Fruit fly (Drosophila melanogaster) whole organism, prepupa: ENCODE data around the gene CG10195.

Source experiments
- Blimp-1 ChIP-seq: fragments of 200-800 bp; sonication (Bioruptor generic); optimal IDR thresholded peaks from 3 replicates; lab custom pipeline; 2017; ENCODE audit warnings: missing biosample characterization, missing genetic modification characterization, mild to moderate bottlenecking, moderate library complexity, missing genetic modification reagents
- CG10631 ChIP-seq: fragments of 200-800 bp; sonication (Bioruptor generic); optimal IDR thresholded peaks from 2 replicates; lab custom pipeline; 2016; ENCODE audit warnings: missing biosample characterization, missing genetic modification characterization
- CG10669 ChIP-seq: fragments of 200-800 bp; sonication (Bioruptor generic); optimal IDR thresholded peaks from 3 replicates; lab custom pipeline; 2018; ENCODE audit warnings: missing biosample characterization, mild to moderate bottlenecking, missing genetic modification characterization, moderate library complexity
- CG11762 ChIP-seq: fragments of 200-800 bp; sonication (Bioruptor generic); optimal IDR thresholded peaks from 3 replicates; lab custom pipeline; 2016; ENCODE audit warnings: missing biosample characterization, missing genetic modification characterization; ENCODE audit not compliant: insufficient read depth
- CG11902 ChIP-seq: fragments of 200-800 bp; sonication (Bioruptor generic); optimal IDR thresholded peaks from 3 replicates; lab custom pipeline; 2016; ENCODE audit warnings: missing biosample characterization, missing genetic modification characterization
- CG1621 ChIP-seq: fragments of 200-800 bp; sonication (Bioruptor generic); optimal IDR thresholded peaks from 3 replicates; lab custom pipeline; 2018; ENCODE audit warnings: missing biosample characterization, mild to moderate bottlenecking, missing genetic modification characterization
- CG3032 ChIP-seq: fragments of 200-800 bp; optimal IDR thresholded peaks from 2 replicates; lab custom pipeline; 2019; ENCODE audit warnings: missing biosample characterization, mild to moderate bottlenecking, missing genetic modification characterization, moderate library complexity
- CG31627 ChIP-seq: fragments of 200-800 bp; sonication (Bioruptor generic); optimal IDR thresholded peaks from 3 replicates; lab custom pipeline; 2016; ENCODE audit warnings: missing biosample characterization, missing genetic modification characterization
- CG32006 ChIP-seq: fragments of 200-800 bp; sonication (Bioruptor generic); optimal IDR thresholded peaks from 3 replicates; lab custom pipeline; 2017; ENCODE audit warnings: missing biosample characterization, mild to moderate bottlenecking, missing genetic modification characterization
- CG34406 ChIP-seq: fragments of 200-800 bp; sonication (Bioruptor generic); optimal IDR thresholded peaks from 3 replicates; lab custom pipeline; 2016; ENCODE audit warnings: missing biosample characterization, missing genetic modification characterization
- CG3919 ChIP-seq: fragments of 200-800 bp; sonication (Bioruptor generic); optimal IDR thresholded peaks from 3 replicates; lab custom pipeline; 2016; ENCODE audit warnings: missing biosample characterization, missing genetic modification characterization
- CG4318 ChIP-seq: fragments of 200-800 bp; sonication (Bioruptor generic); optimal IDR thresholded peaks from 3 replicates; lab custom pipeline; 2017; ENCODE audit warnings: missing biosample characterization, mild to moderate bottlenecking, missing genetic modification characterization
- CG6163 ChIP-seq: fragments of 200-800 bp; sonication (Bioruptor generic); IDR thresholded peaks from 3 replicates; pipeline ENCODE4 v1.3.6; 2022; ENCODE audit warnings: missing biosample characterization, missing genetic modification characterization
- CG6276 ChIP-seq: fragments of 200-800 bp; sonication (Bioruptor generic); optimal IDR thresholded peaks from 2 replicates; lab custom pipeline; 2017; ENCODE audit warnings: missing biosample characterization, mild to moderate bottlenecking, missing genetic modification characterization
- CG6808 ChIP-seq: fragments of 200-800 bp; sonication (Bioruptor generic); optimal IDR thresholded peaks from 3 replicates; lab custom pipeline; 2017; ENCODE audit warnings: missing biosample characterization, missing genetic modification characterization, mild to moderate bottlenecking, moderate library complexity, missing genetic modification reagents
- CG6854 ChIP-seq: fragments of 200-800 bp; sonication (Bioruptor generic); optimal IDR thresholded peaks from 2 replicates; lab custom pipeline; 2017; ENCODE audit warnings: missing biosample characterization, mild to moderate bottlenecking, missing genetic modification characterization
- CG7368 ChIP-seq: fragments of 200-800 bp; sonication (Bioruptor generic); optimal IDR thresholded peaks from 3 replicates; lab custom pipeline; 2016; ENCODE audit warnings: missing biosample characterization, missing genetic modification characterization
- CG8119 ChIP-seq: fragments of 200-800 bp; sonication (Bioruptor generic); IDR thresholded peaks from 3 replicates; pipeline ENCODE4 v1.3.6; 2022; ENCODE audit warnings: missing biosample characterization, missing genetic modification characterization
- CG8319 ChIP-seq: fragments of 200-800 bp; sonication (Bioruptor generic); optimal IDR thresholded peaks from 3 replicates; lab custom pipeline; 2016; ENCODE audit warnings: missing biosample characterization, missing genetic modification characterization
- CG8632 ChIP-seq: fragments of 200-800 bp; sonication (Bioruptor generic); optimal IDR thresholded peaks from 3 replicates; lab custom pipeline; 2016; ENCODE audit warnings: missing biosample characterization, missing genetic modification characterization
- CG9139 ChIP-seq: fragments of 200-800 bp; sonication (Bioruptor generic); optimal IDR thresholded peaks from 3 replicates; lab custom pipeline; 2017; ENCODE audit warnings: missing biosample characterization, mild to moderate bottlenecking, missing genetic modification characterization
- Eip78C ChIP-seq: fragments of 200-800 bp; sonication (Bioruptor generic); peaks from one replicate; lab custom pipeline; 2016; ENCODE audit warnings: missing biosample characterization, missing genetic modification characterization
- Eip93F ChIP-seq: fragments of 200-800 bp; sonication (Bioruptor generic); optimal IDR thresholded peaks from 2 replicates; lab custom pipeline; 2016; ENCODE audit warnings: missing biosample characterization, mild to moderate bottlenecking, missing genetic modification characterization
- Gug ChIP-seq: fragments of 200-800 bp; sonication (Bioruptor generic); IDR thresholded peaks from 2 replicates; pipeline ENCODE4 v1.3.6; 2022; ENCODE audit warnings: missing biosample characterization, missing genetic modification characterization
- Hr39 ChIP-seq: fragments of 200-800 bp; sonication (Bioruptor generic); optimal IDR thresholded peaks from 2 replicates; lab custom pipeline; 2016; ENCODE audit warnings: missing biosample characterization, missing genetic modification characterization
- Hr4 ChIP-seq: fragments of 200-800 bp; sonication (Bioruptor generic); optimal IDR thresholded peaks from 3 replicates; lab custom pipeline; 2016; ENCODE audit warnings: missing biosample characterization, missing genetic modification characterization
- Lpt ChIP-seq: fragments of 200-800 bp; sonication (Bioruptor generic); optimal IDR thresholded peaks from 3 replicates; lab custom pipeline; 2016; ENCODE audit warnings: missing biosample characterization, missing genetic modification characterization
- Met ChIP-seq: fragments of 200-800 bp; sonication (Bioruptor generic); optimal IDR thresholded peaks from 3 replicates; lab custom pipeline; 2016; ENCODE audit warnings: missing biosample characterization, missing genetic modification characterization
- OdsH ChIP-seq: fragments of 200-800 bp; sonication (Bioruptor generic); optimal IDR thresholded peaks from 3 replicates; lab custom pipeline; 2016; ENCODE audit warnings: missing biosample characterization, missing genetic modification characterization
- Smox ChIP-seq: fragments of 200-800 bp; sonication (Bioruptor generic); optimal IDR thresholded peaks from 3 replicates; lab custom pipeline; 2016; ENCODE audit warnings: missing biosample characterization, missing genetic modification characterization
- Sox102F ChIP-seq: fragments of 200-800 bp; sonication (Bioruptor generic); optimal IDR thresholded peaks from 2 replicates; lab custom pipeline; 2016; ENCODE audit warnings: missing biosample characterization, mild to moderate bottlenecking, missing genetic modification characterization
- Sox14 ChIP-seq: fragments of 200-800 bp; sonication (Bioruptor generic); optimal IDR thresholded peaks from 3 replicates; lab custom pipeline; 2016; ENCODE audit warnings: missing biosample characterization, missing genetic modification characterization
- Sox15 ChIP-seq: fragments of 200-800 bp; sonication (Bioruptor generic); optimal IDR thresholded peaks from 3 replicates; lab custom pipeline; 2016; ENCODE audit warnings: missing biosample characterization, missing genetic modification characterization
- achi ChIP-seq: fragments of 200-800 bp; sonication (Bioruptor generic); optimal IDR thresholded peaks from 3 replicates; lab custom pipeline; 2016; ENCODE audit warnings: missing biosample characterization, missing genetic modification characterization
- acj6 ChIP-seq: fragments of 200-800 bp; sonication (Bioruptor generic); optimal IDR thresholded peaks from 3 replicates; lab custom pipeline; 2016; ENCODE audit warnings: missing biosample characterization, missing genetic modification characterization
- cyc ChIP-seq: fragments of 200-800 bp; sonication (Bioruptor generic); optimal IDR thresholded peaks from 3 replicates; lab custom pipeline; 2016; ENCODE audit warnings: missing biosample characterization, missing genetic modification characterization
- dsx ChIP-seq: fragments of 200-800 bp; optimal IDR thresholded peaks from 3 replicates; lab custom pipeline; 2019; ENCODE audit warnings: missing biosample characterization, mild to moderate bottlenecking, missing genetic modification characterization, moderate library complexity; ENCODE audit not compliant: poor library complexity, severe bottlenecking
- eg ChIP-seq: fragments of 200-800 bp; sonication (Bioruptor generic); IDR thresholded peaks from 3 replicates; pipeline ENCODE4 v1.3.6; 2022; ENCODE audit warnings: missing biosample characterization, missing genetic modification characterization
- esn ChIP-seq: fragments of 200-800 bp; sonication (Bioruptor generic); optimal IDR thresholded peaks from 2 replicates; lab custom pipeline; 2016; ENCODE audit warnings: missing biosample characterization, mild to moderate bottlenecking, missing genetic modification characterization, moderate library complexity
- fd59A ChIP-seq: fragments of 200-800 bp; sonication (Bioruptor generic); optimal IDR thresholded peaks from 2 replicates; lab custom pipeline; 2017; ENCODE audit warnings: missing biosample characterization, mild to moderate bottlenecking, missing genetic modification characterization, missing genetic modification reagents
- fd85E ChIP-seq: fragments of 200-800 bp; sonication (Bioruptor generic); optimal IDR thresholded peaks from 3 replicates; lab custom pipeline; 2016; ENCODE audit warnings: missing biosample characterization, missing genetic modification characterization
- fkh ChIP-seq: fragments of 200-800 bp; sonication (Bioruptor generic); optimal IDR thresholded peaks from 3 replicates; lab custom pipeline; 2017; ENCODE audit warnings: missing biosample characterization, mild to moderate bottlenecking, missing genetic modification characterization, moderate library complexity
- lz ChIP-seq: fragments of 200-800 bp; sonication (Bioruptor generic); optimal IDR thresholded peaks from 3 replicates; lab custom pipeline; 2016; ENCODE audit warnings: missing biosample characterization, missing genetic modification characterization
- net ChIP-seq: fragments of 200-800 bp; sonication (Bioruptor generic); optimal IDR thresholded peaks from 3 replicates; lab custom pipeline; 2016; ENCODE audit warnings: missing biosample characterization, missing genetic modification characterization
- pdm3 ChIP-seq: fragments of 200-800 bp; sonication (Bioruptor generic); optimal IDR thresholded peaks from 3 replicates; lab custom pipeline; 2016; ENCODE audit warnings: missing biosample characterization, missing genetic modification characterization
- spab ChIP-seq: fragments of 200-800 bp; sonication (Bioruptor generic); optimal IDR thresholded peaks from 2 replicates; lab custom pipeline; 2017; ENCODE audit warnings: missing biosample characterization, mild to moderate bottlenecking, missing genetic modification characterization, missing genetic modification reagents
- ss ChIP-seq, 2 experiments: fragments of 200-800 bp; sonication (Bioruptor generic); optimal IDR thresholded peaks; 2 replicates in 1 of 2; 3 replicates in 1 of 2; lab custom pipeline; 2017 to 2018; ENCODE audit warnings: mild to moderate bottlenecking in 2 of 2, missing biosample characterization in 2 of 2, missing genetic modification characterization in 2 of 2, moderate library complexity in 1 of 2
- svp ChIP-seq: fragments of 200-800 bp; sonication (Bioruptor generic); peaks from one replicate; lab custom pipeline; 2016; ENCODE audit warnings: missing biosample characterization, missing genetic modification characterization

CG10195 gene

DNA sequence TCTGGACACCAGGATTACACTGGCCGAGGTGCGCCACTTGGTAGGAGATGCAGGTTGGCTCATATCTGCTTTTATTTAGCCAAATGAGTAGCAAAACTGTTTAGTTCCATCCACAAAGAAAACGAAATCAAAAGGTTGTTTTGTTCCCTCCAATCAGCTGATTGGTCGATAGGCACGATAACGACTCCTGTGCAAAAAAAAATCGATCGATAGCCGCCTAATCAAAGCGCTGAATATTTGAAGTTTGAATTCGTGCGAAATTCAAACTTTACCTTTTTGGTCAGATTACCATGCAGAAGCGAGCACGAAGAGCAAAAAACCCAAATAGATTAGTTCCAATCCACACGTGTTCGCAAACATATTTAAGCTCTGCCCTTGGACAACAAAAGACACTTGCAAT is at the start of gene CG10195, which contains the start of gene CG13084:
Gene CG10195, minus strand, starts transcription at position 167 of the 400 bp plus-strand sequence.
Gene CG13084, plus strand, starts transcription at position 392 of the 400 bp plus-strand sequence.
- TF ChIP-seq CG34406 (GFP tag; lab: Kevin White, UChicago) (no peak), Eip78C (GFP tag; lab: Kevin White, UChicago) (no peak), Sox15 (GFP tag; lab: Kevin White, UChicago) (no peak), spab (GFP tag; lab: Kevin White, UChicago) (no peak), achi (GFP tag; lab: Kevin White, UChicago) (no peak), Lpt (no peak), Hr39 (GFP tag; lab: Kevin White, UChicago) (no peak), Met (GFP tag; lab: Kevin White, UChicago) (no peak), CG11762 (GFP tag; lab: Kevin White, UChicago) (no peak), CG6276 (no peak), fd85E (GFP tag; lab: Kevin White, UChicago) (no peak), Eip93F (GFP tag; lab: Kevin White, UChicago) (no peak), acj6 (no peak)

DNA sequence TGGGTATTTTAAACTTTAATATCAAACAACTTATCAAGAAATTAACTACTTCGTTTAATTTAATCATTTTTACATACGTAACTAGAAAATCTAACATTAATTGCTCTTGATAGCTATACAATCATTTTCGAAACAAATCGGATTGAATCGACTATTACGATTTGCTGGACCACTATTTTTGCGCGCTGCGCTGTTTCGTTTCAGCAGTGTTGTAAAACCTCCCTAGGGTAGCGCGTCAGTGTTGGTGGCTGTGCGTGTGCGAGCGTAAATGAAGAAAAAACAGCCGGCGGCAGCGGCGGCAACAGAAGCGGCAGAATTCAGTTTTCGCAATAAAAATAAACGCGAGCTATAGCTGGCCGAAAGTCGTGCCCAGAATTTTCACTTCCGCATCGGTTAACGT is 48.7 kb upstream of the CG10195 start, which contains the start of gene CG33116:
Gene CG33116, plus strand, starts transcription at position 233 of the 400 bp plus-strand sequence.
- peak; percentile 51 for TF ChIP-seq CG9139 (GFP tag; lab: Kevin White, UChicago)
- TF ChIP-seq CG6276, result peak; percentile 85
- peak; percentile 96 for TF ChIP-seq Eip78C (GFP tag; lab: Kevin White, UChicago)
- peak; percentile 57 for TF ChIP-seq CG11902 (GFP tag; lab: Kevin White, UChicago)
- TF ChIP-seq CG7368 (GFP tag; lab: Kevin White, UChicago), result peak; percentile 77
- peak; percentile 87 for TF ChIP-seq pdm3 (GFP tag; lab: Kevin White, UChicago)
- TF ChIP-seq Sox102F (GFP tag; lab: Kevin White, UChicago), result peak; percentile 88
- TF ChIP-seq fkh (GFP tag; lab: Kevin White, UChicago), result peak; percentile 49
- peak; percentile 92 for TF ChIP-seq CG3919 (GFP tag; lab: Kevin White, UChicago)
- peak; percentile 76 for TF ChIP-seq CG6808 (GFP tag; lab: Kevin White, UChicago)
- peak; percentile 61 for TF ChIP-seq Sox15 (GFP tag; lab: Kevin White, UChicago)
- peak; percentile 77 for TF ChIP-seq CG1621
- TF ChIP-seq fd59A, result peak; percentile 70
- TF ChIP-seq cyc (GFP tag; lab: Kevin White, UChicago), result peak; percentile 86
- TF ChIP-seq dsx, result peak; percentile 72
- TF ChIP-seq CG4318, result peak; percentile 75
- peak; percentile 33 for TF ChIP-seq Eip93F (GFP tag; lab: Kevin White, UChicago)
- TF ChIP-seq spab (GFP tag; lab: Kevin White, UChicago), result peak; percentile 70
- TF ChIP-seq CG8119 (GFP tag; lab: Robert Waterston, UW), result peak; percentile 83
- peak; percentile 72 for TF ChIP-seq CG11762 (GFP tag; lab: Kevin White, UChicago)
- TF ChIP-seq Hr39 (GFP tag; lab: Kevin White, UChicago), result peak; percentile 83
- peak; percentile 74 for TF ChIP-seq CG8632 (GFP tag; lab: Kevin White, UChicago)
- TF ChIP-seq Lpt, result peak; percentile 80
- TF ChIP-seq CG6163 (GFP tag; lab: Robert Waterston, UW), result peak; percentile 85
- TF ChIP-seq Gug (GFP tag; lab: Robert Waterston, UW), result peak; percentile 74
- TF ChIP-seq svp (GFP tag; lab: Kevin White, UChicago), result peak; percentile 90
- TF ChIP-seq Hr4, result peak; percentile 92
- peak; percentile 75 for TF ChIP-seq CG34406 (GFP tag; lab: Kevin White, UChicago)
- peak; percentile 88 for TF ChIP-seq OdsH (GFP tag; lab: Kevin White, UChicago)
- peak; percentile 88 for TF ChIP-seq Met (GFP tag; lab: Kevin White, UChicago)
- TF ChIP-seq Smox (GFP tag; lab: Kevin White, UChicago), result peak; percentile 81
- peak; percentile 71 for TF ChIP-seq CG6854 (GFP tag; lab: Kevin White, UChicago)
- TF ChIP-seq esn (GFP tag; lab: Kevin White, UChicago), result peak; percentile 89
- peak; percentile 60 for TF ChIP-seq CG8319 (GFP tag; lab: Kevin White, UChicago)
- TF ChIP-seq eg (GFP tag; lab: Robert Waterston, UW), result peak; percentile 88
- peak; percentile 82 for TF ChIP-seq CG10669 (GFP tag; lab: Kevin White, UChicago)
- TF ChIP-seq CG32006 (GFP tag; lab: Kevin White, UChicago), result peak; percentile 91
- peak; percentile 56 to 75 for TF ChIP-seq ss (GFP tag; optimal IDR thresholded peaks at IDR 0.05; lab: Kevin White, UChicago)
- peak; percentile 77 for TF ChIP-seq CG3032
- peak; percentile 87 for TF ChIP-seq CG31627 (GFP tag; lab: Kevin White, UChicago)
- TF ChIP-seq CG10631 (GFP tag; lab: Kevin White, UChicago), result peak; percentile 74
- TF ChIP-seq net, result peak; percentile 86
- peak; percentile 39 for TF ChIP-seq Blimp-1 (GFP tag; lab: Kevin White, UChicago)
- TF ChIP-seq lz (GFP tag; lab: Kevin White, UChicago), result peak; percentile 87
- peak; percentile 87 for TF ChIP-seq Sox14
